Fruit fly (Drosophila melanogaster): ENCODE data around the gene mamo.

DNA sequence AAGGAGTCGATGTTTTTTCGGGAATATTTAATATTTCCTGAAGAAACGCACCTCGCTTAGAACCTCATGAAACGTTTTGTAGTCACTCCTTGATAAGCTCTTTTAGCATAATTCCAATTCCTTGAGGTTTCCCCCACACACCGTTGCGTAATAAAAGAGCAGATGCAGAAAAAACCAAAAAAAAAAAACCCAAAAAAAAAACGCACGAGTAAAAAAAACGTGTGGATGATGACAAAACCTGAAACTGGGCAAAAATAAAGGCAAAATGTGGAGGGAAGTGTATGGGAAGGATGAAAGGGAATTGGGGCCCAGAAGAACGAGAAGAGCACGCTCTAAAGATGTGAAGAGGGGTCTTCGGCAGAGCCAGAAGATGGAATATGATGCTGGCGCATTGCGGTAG is 10.1 kb downstream of the mamo start:
- TF ChIP-seq CG16813 (GFP tag; IDR thresholded peaks at IDR 0.05; ENCODE audit: partially characterized antibody) = no peak
- no peak for TF ChIP-seq CG34224 (GFP tag; IDR thresholded peaks at IDR 0.05; ENCODE audit: partially characterized antibody)
- TF ChIP-seq Hr39 (optimal IDR thresholded peaks at IDR 0.05) = no peak
- no peak for TF ChIP-seq CG6854 (GFP tag; optimal IDR thresholded peaks at IDR 0.05)
- TF ChIP-seq Taf1 (GFP tag; IDR thresholded peaks at IDR 0.05) = no peak
- TF ChIP-seq CG13287 (GFP tag; IDR thresholded peaks at IDR 0.05; ENCODE audit: partially characterized antibody) = no peak
- no peak for TF ChIP-seq CG2199 (GFP tag; IDR thresholded peaks at IDR 0.05)

Measured in whole organism, embryonic.